Worm (Caenorhabditis elegans) whole organism, L2 larva: Measurements from ENCODE around the gene ltah-1.2.
A peak's percentile ranks its signal among the peaks of the same experiment; 100 is the strongest.

Experiments used
- F13H6.1 ChIP-seq: sonication (generic microtip); optimal IDR thresholded peaks from 2 replicates; lab custom pipeline; 2016; ENCODE audit warnings: missing genetic modification characterization, missing compliant biosample characterization
- Y55F3AM.14 ChIP-seq: fragments of 200-800 bp; sonication (Bioruptor generic); optimal IDR thresholded peaks from 2 replicates; lab custom pipeline; 2018; ENCODE audit warnings: mild to moderate bottlenecking, missing genetic modification characterization, missing compliant biosample characterization
- ZK546.5 ChIP-seq: sonication (generic microtip); optimal IDR thresholded peaks from 2 replicates; lab custom pipeline; 2017; ENCODE audit warnings: missing biosample characterization, missing genetic modification characterization
- alr-1 ChIP-seq: fragments of 150-350 bp; optimal IDR thresholded peaks from 2 replicates; lab custom pipeline; 2014; ENCODE audit warnings: missing biosample characterization, missing genetic modification characterization
- aly-2 ChIP-seq: fragments of 150-350 bp; optimal IDR thresholded peaks from 2 replicates; lab custom pipeline; 2014; ENCODE audit warnings: missing biosample characterization, missing genetic modification characterization
- blmp-1 ChIP-seq: sonication (generic microtip); optimal IDR thresholded peaks from 2 replicates; lab custom pipeline; 2017; ENCODE audit warnings: missing genetic modification characterization, mild to moderate bottlenecking, missing compliant biosample characterization, antibody characterized with exemption, moderate library complexity; ENCODE audit not compliant: insufficient read depth
- ceh-16 ChIP-seq: fragments of 150-350 bp; optimal IDR thresholded peaks from 2 replicates; lab custom pipeline; 2014; ENCODE audit warnings: missing biosample characterization, missing genetic modification characterization
- ceh-82 ChIP-seq: fragments of 150-350 bp; optimal IDR thresholded peaks from 2 replicates; lab custom pipeline; 2014; ENCODE audit warnings: missing biosample characterization, missing genetic modification characterization
- crh-2 ChIP-seq: sonication (generic microtip); optimal IDR thresholded peaks from 2 replicates; lab custom pipeline; 2017; ENCODE audit warnings: missing biosample characterization, missing genetic modification characterization
- elt-1 ChIP-seq: fragments of 150-350 bp; optimal IDR thresholded peaks from 2 replicates; lab custom pipeline; 2014; ENCODE audit warnings: missing biosample characterization, missing genetic modification characterization
- elt-3 ChIP-seq: sonication (generic microtip); optimal IDR thresholded peaks from 2 replicates; lab custom pipeline; 2017; ENCODE audit warnings: missing biosample characterization, missing genetic modification characterization
- fos-1 ChIP-seq: fragments of 150-350 bp; optimal IDR thresholded peaks from 2 replicates; lab custom pipeline; 2014; ENCODE audit warnings: missing biosample characterization, missing genetic modification characterization
- gmeb-1 ChIP-seq: fragments of 150-350 bp; optimal IDR thresholded peaks from 2 replicates; lab custom pipeline; 2014; ENCODE audit warnings: missing biosample characterization, missing genetic modification characterization
- lin-11 ChIP-seq: fragments of 150-350 bp; sonication (generic microtip); optimal IDR thresholded peaks from 2 replicates; lab custom pipeline; 2014; ENCODE audit warnings: missing biosample characterization, missing genetic modification characterization, inconsistent platforms, mixed read lengths
- lin-13 ChIP-seq: fragments of 150-350 bp; optimal IDR thresholded peaks from 2 replicates; lab custom pipeline; 2014; ENCODE audit warnings: missing biosample characterization, missing genetic modification reagents, missing genetic modification characterization
- lin-39 ChIP-seq: fragments of 150-350 bp; optimal IDR thresholded peaks from 2 replicates; lab custom pipeline; 2014; ENCODE audit warnings: missing biosample characterization, missing genetic modification reagents, missing genetic modification characterization
- lsy-2 ChIP-seq, 2 experiments: fragments of 150-350 bp in 1 of 2; sonication (generic microtip) in 1 of 2; optimal IDR thresholded peaks; 2 replicates each; lab custom pipeline; 2014 to 2017; ENCODE audit warnings: missing biosample characterization in 2 of 2, missing genetic modification characterization in 2 of 2
- mbf-1 ChIP-seq: sonication (generic microtip); optimal IDR thresholded peaks from 2 replicates; lab custom pipeline; 2017; ENCODE audit warnings: missing biosample characterization, missing genetic modification characterization
- nhr-10 ChIP-seq: sonication (generic microtip); optimal IDR thresholded peaks from 2 replicates; lab custom pipeline; 2017; ENCODE audit warnings: missing biosample characterization, missing genetic modification characterization
- nhr-11 ChIP-seq: fragments of 150-350 bp; optimal IDR thresholded peaks from 2 replicates; lab custom pipeline; 2014; ENCODE audit warnings: missing biosample characterization, missing genetic modification characterization
- nhr-129 ChIP-seq: fragments of 150-350 bp; optimal IDR thresholded peaks from 2 replicates; lab custom pipeline; 2014; ENCODE audit warnings: missing biosample characterization, missing genetic modification characterization
- nhr-23 ChIP-seq: fragments of 150-350 bp; optimal IDR thresholded peaks from 2 replicates; lab custom pipeline; 2014; ENCODE audit warnings: missing biosample characterization, missing genetic modification reagents, missing genetic modification characterization
- nhr-237 ChIP-seq: fragments of 150-350 bp; optimal IDR thresholded peaks from 2 replicates; lab custom pipeline; 2014; ENCODE audit warnings: missing biosample characterization, missing genetic modification characterization
- nhr-25 ChIP-seq: fragments of 150-350 bp; sonication (generic microtip); optimal IDR thresholded peaks from 3 replicates; lab custom pipeline; 2014; ENCODE audit warnings: missing biosample characterization, missing genetic modification characterization
- nhr-6 ChIP-seq: fragments of 150-350 bp; optimal IDR thresholded peaks from 2 replicates; lab custom pipeline; 2014; ENCODE audit warnings: missing biosample characterization, missing genetic modification characterization
- nhr-77 ChIP-seq: fragments of 150-350 bp; optimal IDR thresholded peaks from 2 replicates; lab custom pipeline; 2014; ENCODE audit warnings: missing biosample characterization, missing genetic modification characterization
- peb-1 ChIP-seq: fragments of 150-350 bp; optimal IDR thresholded peaks from 2 replicates; lab custom pipeline; 2014; ENCODE audit warnings: missing biosample characterization, missing genetic modification characterization
- sma-3 ChIP-seq: sonication (generic microtip); optimal IDR thresholded peaks from 2 replicates; lab custom pipeline; 2016; ENCODE audit warnings: missing genetic modification reagents, missing genetic modification characterization, missing compliant biosample characterization
- sma-9 ChIP-seq, 2 experiments: fragments of 150-350 bp in 1 of 2; sonication (generic microtip) in 1 of 2; optimal IDR thresholded peaks; 2 replicates each; lab custom pipeline; 2014 to 2016; ENCODE audit warnings: missing genetic modification characterization in 2 of 2, mild to moderate bottlenecking in 1 of 2, missing biosample characterization in 1 of 2, missing compliant biosample characterization in 1 of 2, missing genetic modification reagents in 1 of 2, moderate library complexity in 1 of 2
- snpc-4 ChIP-seq: fragments of 150-350 bp; optimal IDR thresholded peaks from 2 replicates; lab custom pipeline; 2014; ENCODE audit warnings: missing biosample characterization, missing genetic modification characterization
- unc-39 ChIP-seq: fragments of 150-350 bp; optimal IDR thresholded peaks from 2 replicates; lab custom pipeline; 2014; ENCODE audit warnings: missing biosample characterization, missing genetic modification characterization
- zag-1 ChIP-seq: fragments of 150-350 bp; optimal IDR thresholded peaks from 2 replicates; lab custom pipeline; 2014; ENCODE audit warnings: missing biosample characterization, missing genetic modification characterization
- ztf-11 ChIP-seq: sonication (generic microtip); optimal IDR thresholded peaks from 2 replicates; lab custom pipeline; 2017; ENCODE audit warnings: missing biosample characterization, missing genetic modification characterization
- ztf-4 ChIP-seq: fragments of 150-350 bp; optimal IDR thresholded peaks from 2 replicates; lab custom pipeline; 2014; ENCODE audit warnings: missing biosample characterization, missing genetic modification characterization

ltah-1.2 gene

ce11 chrIV:3610987-3611386 lies 1.9 kb downstream of the ltah-1.2 start:
- TF ChIP-seq nhr-25 (tag; lab: Kevin White, UChicago) = no peak
- TF ChIP-seq alr-1 (tag; lab: Kevin White, UChicago) = no peak
- TF ChIP-seq gmeb-1 (tag; lab: Kevin White, UChicago) = no peak
- TF ChIP-seq mbf-1 (tag; lab: Kevin White, UChicago) = no peak
- TF ChIP-seq nhr-77 (tag; lab: Kevin White, UChicago) = no peak
- no peak for TF ChIP-seq nhr-10 (tag; lab: Kevin White, UChicago)
- TF ChIP-seq peb-1 (tag; lab: Kevin White, UChicago) = no peak
- TF ChIP-seq nhr-6 (tag; lab: Kevin White, UChicago) = no peak
- no peak for TF ChIP-seq aly-2 (tag; lab: Kevin White, UChicago)
- TF ChIP-seq ceh-82 (tag; lab: Kevin White, UChicago) = no peak
- TF ChIP-seq nhr-237 (tag; lab: Kevin White, UChicago) = no peak
- TF ChIP-seq F13H6.1 (tag; lab: Kevin White, UChicago) = no peak
- no peak for TF ChIP-seq lin-11 (tag; lab: Kevin White, UChicago)
- no peak for TF ChIP-seq lin-13
- TF ChIP-seq crh-2 = no peak

ce11 chrIV:3608547-3609222 lies 4.2 kb downstream of the ltah-1.2 start:
- no peak for TF ChIP-seq elt-3
- TF ChIP-seq crh-2 = no peak
- no peak for TF ChIP-seq nhr-6 (tag; lab: Kevin White, UChicago)
- no peak for TF ChIP-seq nhr-23 (tag; lab: Kevin White, UChicago)
- no peak for TF ChIP-seq ztf-11
- no peak for TF ChIP-seq peb-1 (tag; lab: Kevin White, UChicago)
- no peak for TF ChIP-seq unc-39 (tag; lab: Kevin White, UChicago)
- no peak for TF ChIP-seq zag-1 (tag; lab: Kevin White, UChicago)
- no peak for TF ChIP-seq elt-1
- TF ChIP-seq lin-11 (tag; lab: Kevin White, UChicago) = no peak
- no peak for TF ChIP-seq ztf-4 (tag; lab: Kevin White, UChicago)
- no peak for TF ChIP-seq snpc-4 (tag; lab: Kevin White, UChicago)
- no peak for TF ChIP-seq nhr-237 (tag; lab: Kevin White, UChicago)
- TF ChIP-seq fos-1 (tag; lab: Kevin White, UChicago) = no peak
- no peak for TF ChIP-seq ZK546.5 (tag; lab: Kevin White, UChicago)
- TF ChIP-seq, all 48 proteins: peak for 0

ce11 chrIV:3606285-3606834 lies 6.5 kb downstream of the ltah-1.2 start, which contains the start of the genes Y37E11B.10 and kgb-2:
Gene Y37E11B.10, minus strand, starts transcription at chrIV:3606466.
Gene kgb-2, plus strand, starts transcription at chrIV:3606784.
- TF ChIP-seq mbf-1 (tag; lab: Kevin White, UChicago) = no peak
- peak; percentile 65 for TF ChIP-seq fos-1 (tag; lab: Kevin White, UChicago)

- TF ChIP-seq nhr-23 (tag; lab: Kevin White, UChicago) (no peak), sma-3 (GFP tag; lab: Kevin White, UChicago) (no peak), nhr-129 (no peak), elt-1 (no peak), blmp-1 (tag; lab: Kevin White, UChicago) (no peak), lin-39 (tag; lab: Kevin White, UChicago) (no peak), sma-9 (GFP tag; optimal IDR thresholded peaks at IDR 0.05; lab: Kevin White, UChicago) (no peak), sma-9 (tag; optimal IDR thresholded peaks at IDR 0.05; lab: Kevin White, UChicago) (no peak), Y55F3AM.14 (GFP tag; lab: Kevin White, UChicago) (no peak), fos-1 (tag; lab: Kevin White, UChicago) (no peak), lin-13 (no peak), F13H6.1 (tag; lab: Kevin White, UChicago) (no peak), nhr-11 (tag; lab: Kevin White, UChicago) (no peak), peb-1 (tag; lab: Kevin White, UChicago) (no peak), ZK546.5 (tag; lab: Kevin White, UChicago) (no peak), aly-2 (tag; lab: Kevin White, UChicago) (no peak), nhr-25 (tag; lab: Kevin White, UChicago) (no peak), lsy-2 (tag; optimal IDR thresholded peaks at IDR 0.05; lab: Kevin White, UChicago) (no peak), elt-3 (no peak), ceh-16 (no peak)
- TF ChIP-seq, all 48 proteins: peak for 0
These were observed 8.8 kb downstream of the ltah-1.2 start for ce11 chrIV:3604104-3604503.
